Worm (Caenorhabditis elegans) whole organism, early embryonic: ENCODE data around the gene srx-6.
"Not testable (repeated sequence)": the region's sequence is repeated elsewhere in the genome, so short reads cannot be mapped to it uniquely, and the experiment has no call there.

ENCODE experiments used
- B0310.2 ChIP-seq: sonication (generic microtip); optimal IDR thresholded peaks from 2 replicates; lab custom pipeline; 2016; ENCODE audit warnings: mild to moderate bottlenecking, missing genetic modification characterization, missing compliant biosample characterization
- F13C5.2 ChIP-seq: sonication (generic microtip); optimal IDR thresholded peaks from 2 replicates; lab custom pipeline; 2017; ENCODE audit warnings: mild to moderate bottlenecking, missing genetic modification characterization, inconsistent platforms, missing compliant biosample characterization
- aly-1 ChIP-seq: sonication (generic microtip); optimal IDR thresholded peaks from 2 replicates; lab custom pipeline; 2016; ENCODE audit warnings: missing genetic modification characterization, missing compliant biosample characterization
- ama-1 ChIP-seq: fragments of 150-350 bp; optimal IDR thresholded peaks from 2 replicates; lab custom pipeline; 2014
- ceh-13 ChIP-seq: fragments of 200-800 bp; sonication (Bioruptor generic); optimal IDR thresholded peaks from 2 replicates; lab custom pipeline; 2018; ENCODE audit warnings: mild to moderate bottlenecking, missing genetic modification characterization, missing compliant biosample characterization
- ceh-36 ChIP-seq: sonication (generic microtip); optimal IDR thresholded peaks from 2 replicates; lab custom pipeline; 2016; ENCODE audit warnings: missing genetic modification characterization, inconsistent platforms, missing compliant biosample characterization
- ets-7 ChIP-seq: sonication (generic microtip); optimal IDR thresholded peaks from 2 replicates; lab custom pipeline; 2016; ENCODE audit warnings: missing genotype, missing genetic modification characterization, missing compliant biosample characterization
- flt-1 ChIP-seq: fragments of 200-800 bp; sonication (Bioruptor generic); IDR thresholded peaks from 2 replicates; pipeline ENCODE4 v1.3.6; 2022; ENCODE audit warnings: missing genetic modification characterization, missing compliant biosample characterization
- hmbx-1 ChIP-seq: sonication (generic microtip); optimal IDR thresholded peaks from 2 replicates; lab custom pipeline; 2016; ENCODE audit warnings: mild to moderate bottlenecking, missing genetic modification characterization, missing compliant biosample characterization
- hmg-4 ChIP-seq: fragments of 200-800 bp; sonication (Bioruptor generic); optimal IDR thresholded peaks from 2 replicates; lab custom pipeline; 2018; ENCODE audit warnings: mild to moderate bottlenecking, missing genetic modification characterization, missing compliant biosample characterization
- hnd-1 ChIP-seq: sonication (generic microtip); optimal IDR thresholded peaks from 2 replicates; lab custom pipeline; 2016; ENCODE audit warnings: missing genetic modification characterization, missing compliant biosample characterization
- pes-1 ChIP-seq: fragments of 200-800 bp; sonication (Bioruptor generic); IDR thresholded peaks from 2 replicates; pipeline ENCODE4 v1.3.6; 2022; ENCODE audit warnings: missing genetic modification reagents, missing genetic modification characterization, missing compliant biosample characterization
- scrt-1 ChIP-seq: fragments of 200-800 bp; sonication (Bioruptor generic); IDR thresholded peaks from 2 replicates; pipeline ENCODE4 v1.3.6; 2022; ENCODE audit warnings: missing genetic modification characterization, missing compliant biosample characterization
- sea-1 ChIP-seq: fragments of 200-800 bp; sonication (Bioruptor generic); conservative IDR thresholded peaks from 2 replicates; pipeline ENCODE4 v1.3.6; 2022; ENCODE audit warnings: missing genetic modification characterization, missing compliant biosample characterization
- tbx-11 ChIP-seq: fragments of 200-800 bp; sonication (Bioruptor generic); IDR thresholded peaks from 2 replicates; pipeline ENCODE4 v1.3.6; 2022; ENCODE audit warnings: missing genetic modification characterization, missing compliant biosample characterization
- tbx-37 ChIP-seq: fragments of 200-800 bp; sonication (Bioruptor generic); conservative IDR thresholded peaks from 2 replicates; pipeline ENCODE4 v1.3.6; 2022; ENCODE audit warnings: missing genetic modification reagents, missing genetic modification characterization, missing compliant biosample characterization
- tra-4 ChIP-seq: sonication (generic microtip); optimal IDR thresholded peaks from 2 replicates; lab custom pipeline; 2017; ENCODE audit warnings: missing genetic modification characterization, missing compliant biosample characterization

srx-6 gene

ce11 chrV:7325285-7325684, 12.2 kb upstream of the srx-6 start, which contains the start of gene srx-92:
srx-92 (minus strand) TSS chrV:7325385.
- no peak for TF ChIP-seq F13C5.2 (tag; lab: Kevin White, UChicago)
- TF ChIP-seq tbx-11 (GFP tag; lab: Robert Waterston, UW), result no peak
- no peak for TF ChIP-seq ceh-36 (tag; lab: Kevin White, UChicago)
- no peak for TF ChIP-seq tra-4

ce11 chrV:7321915-7322314, 8.8 kb upstream of the srx-6 start, which contains the start of gene F10G2.10:
F10G2.10 (plus strand) TSS chrV:7322215.
- no peak for TF ChIP-seq scrt-1
- no peak for TF ChIP-seq sea-1 (GFP tag; lab: Robert Waterston, UW)
- no peak for TF ChIP-seq ets-7 (tag; lab: Kevin White, UChicago)
- no peak for TF ChIP-seq tbx-37 (GFP tag; lab: Robert Waterston, UW)
- no peak for TF ChIP-seq tbx-11 (GFP tag; lab: Robert Waterston, UW)

- TF ChIP-seq B0310.2 (tag; lab: Kevin White, UChicago) (no peak), ceh-13 (no peak), ets-7 (tag; lab: Kevin White, UChicago) (no peak), ama-1 (lab: Kevin White, UChicago) (no peak), hmg-4 (no peak)
Measured at ce11 chrV:7320909-7321308, 7.8 kb upstream of the srx-6 start, which contains the start of gene lmd-4. lmd-4 (minus strand) TSS chrV:7321009.

- TF ChIP-seq aly-1 (tag; lab: Kevin White, UChicago), result no peak
Measured at ce11 chrV:7307089-7307488, 6.0 kb downstream of the srx-6 start, which contains the start of gene F07G11.1. F07G11.1 (plus strand) TSS chrV:7307389.

ce11 chrV:7304506-7304905, 8.6 kb downstream of the srx-6 start, which contains the start of gene F07G11.2:
F07G11.2 (plus strand) TSS chrV:7304806.
- not testable (repeated sequence) for TF ChIP-seq tra-4; sea-1 (GFP tag; lab: Robert Waterston, UW); pes-1 (GFP tag; lab: Robert Waterston, UW)

ce11 chrV:7298463-7298862, 14.7 kb downstream of the srx-6 start, which contains the start of gene F07G11.3:
F07G11.3 (plus strand) TSS chrV:7298763.
- TF ChIP-seq ceh-13, result no peak
- TF ChIP-seq tbx-37 (GFP tag; lab: Robert Waterston, UW), result no peak
- TF ChIP-seq ama-1 (lab: Kevin White, UChicago), result no peak
- no peak for TF ChIP-seq sea-1 (GFP tag; lab: Robert Waterston, UW)
- no peak for TF ChIP-seq aly-1 (tag; lab: Kevin White, UChicago)
- TF ChIP-seq ets-7 (tag; lab: Kevin White, UChicago), result no peak
- no peak for TF ChIP-seq tbx-11 (GFP tag; lab: Robert Waterston, UW)
- TF ChIP-seq tra-4, result no peak

ce11 chrV:7297263-7297662, 15.9 kb downstream of the srx-6 start, which contains the start of gene srj-32:
srj-32 (minus strand) TSS chrV:7297363.
- TF ChIP-seq tbx-11 (GFP tag; lab: Robert Waterston, UW), result no peak
- TF ChIP-seq hmg-4, result no peak
- TF ChIP-seq F13C5.2 (tag; lab: Kevin White, UChicago), result no peak
- no peak for TF ChIP-seq B0310.2 (tag; lab: Kevin White, UChicago)
- TF ChIP-seq tbx-37 (GFP tag; lab: Robert Waterston, UW), result no peak
- no peak for TF ChIP-seq hnd-1 (tag; lab: Kevin White, UChicago)
- no peak for TF ChIP-seq pes-1 (GFP tag; lab: Robert Waterston, UW)
- no peak for TF ChIP-seq flt-1 (GFP tag; lab: Robert Waterston, UW)
- TF ChIP-seq aly-1 (tag; lab: Kevin White, UChicago), result no peak
- TF ChIP-seq tra-4, result no peak
- TF ChIP-seq ets-7 (tag; lab: Kevin White, UChicago), result no peak
- TF ChIP-seq hmbx-1 (tag; lab: Kevin White, UChicago), result no peak
- TF ChIP-seq ceh-13, result no peak
- no peak for TF ChIP-seq scrt-1

- TF ChIP-seq ceh-13 (no peak), ama-1 (lab: Kevin White, UChicago) (no peak), F13C5.2 (tag; lab: Kevin White, UChicago) (no peak), hnd-1 (tag; lab: Kevin White, UChicago) (no peak), tbx-37 (GFP tag; lab: Robert Waterston, UW) (no peak), hmg-4 (no peak), pes-1 (GFP tag; lab: Robert Waterston, UW) (no peak), aly-1 (tag; lab: Kevin White, UChicago) (no peak)
Measured at ce11 chrV:7295270-7295669, 17.9 kb downstream of the srx-6 start, which contains the start of gene F07G11.4. F07G11.4 (minus strand) TSS chrV:7295370.

- no peak for TF ChIP-seq pes-1 (GFP tag; lab: Robert Waterston, UW)
- no peak for TF ChIP-seq tbx-11 (GFP tag; lab: Robert Waterston, UW)
- TF ChIP-seq tra-4, result no peak
- no peak for TF ChIP-seq hmbx-1 (tag; lab: Kevin White, UChicago)
- TF ChIP-seq aly-1 (tag; lab: Kevin White, UChicago), result no peak
- TF ChIP-seq sea-1 (GFP tag; lab: Robert Waterston, UW), result no peak
- TF ChIP-seq scrt-1, result no peak
- TF ChIP-seq B0310.2 (tag; lab: Kevin White, UChicago), result no peak
- TF ChIP-seq tbx-37 (GFP tag; lab: Robert Waterston, UW), result no peak
- no peak for TF ChIP-seq flt-1 (GFP tag; lab: Robert Waterston, UW)
- TF ChIP-seq ceh-13, result no peak
- no peak for TF ChIP-seq ama-1 (lab: Kevin White, UChicago)
- no peak for TF ChIP-seq ceh-36 (tag; lab: Kevin White, UChicago)
- TF ChIP-seq ets-7 (tag; lab: Kevin White, UChicago), result no peak
- TF ChIP-seq F13C5.2 (tag; lab: Kevin White, UChicago), result no peak
Measured at ce11 chrV:7288699-7289098, 24.4 kb downstream of the srx-6 start, which contains the start of gene C13A2.1. C13A2.1 (plus strand) TSS chrV:7288999.
